Worm (Caenorhabditis elegans): Measurements from ENCODE around the gene nlp-34.

Gene nlp-34

ce11 chrV:3961235-3961634 is 17.7 kb downstream of the nlp-34 start, which contains the start of gene cyp-34A6:
cyp-34A6 (minus strand) TSS chrV:3961335.
- TF ChIP-seq hmg-4 (GFP tag; optimal IDR thresholded peaks at IDR 0.05) (no peak), pes-1 (GFP tag; IDR thresholded peaks at IDR 0.05) (no peak), F13C5.2 (tag; optimal IDR thresholded peaks at IDR 0.05) (no peak), tra-4 (tag; optimal IDR thresholded peaks at IDR 0.05) (no peak), flt-1 (GFP tag; IDR thresholded peaks at IDR 0.05) (no peak), hmbx-1 (tag; optimal IDR thresholded peaks at IDR 0.05) (no peak), ets-7 (tag; optimal IDR thresholded peaks at IDR 0.05) (no peak), scrt-1 (GFP tag; IDR thresholded peaks at IDR 0.05) (no peak), B0310.2 (tag; optimal IDR thresholded peaks at IDR 0.05) (no peak), aly-1 (tag; optimal IDR thresholded peaks at IDR 0.05) (no peak), tbx-11 (GFP tag; IDR thresholded peaks at IDR 0.05) (no peak), hnd-1 (tag; optimal IDR thresholded peaks at IDR 0.05) (no peak), ceh-36 (tag; optimal IDR thresholded peaks at IDR 0.05) (no peak), ceh-13 (GFP tag; optimal IDR thresholded peaks at IDR 0.05) (no peak), tbx-37 (GFP tag; conservative IDR thresholded peaks at IDR 0.05) (no peak), ama-1 (optimal IDR thresholded peaks at IDR 0.05) (no peak), sea-1 (GFP tag; conservative IDR thresholded peaks at IDR 0.05) (no peak)

ce11 chrV:3957608-3958007 is 21.3 kb downstream of the nlp-34 start, which contains the start of gene cyp-34A5:
cyp-34A5 (minus strand) TSS chrV:3957708.
- TF ChIP-seq ceh-36 (tag; optimal IDR thresholded peaks at IDR 0.05) = no peak
- no peak for TF ChIP-seq sea-1 (GFP tag; conservative IDR thresholded peaks at IDR 0.05)
- TF ChIP-seq B0310.2 (tag; optimal IDR thresholded peaks at IDR 0.05) = no peak
- TF ChIP-seq F13C5.2 (tag; optimal IDR thresholded peaks at IDR 0.05) = no peak
- TF ChIP-seq hmbx-1 (tag; optimal IDR thresholded peaks at IDR 0.05) = no peak
- TF ChIP-seq tbx-11 (GFP tag; IDR thresholded peaks at IDR 0.05) = no peak
- no peak for TF ChIP-seq flt-1 (GFP tag; IDR thresholded peaks at IDR 0.05)
- no peak for TF ChIP-seq tra-4 (tag; optimal IDR thresholded peaks at IDR 0.05)
- no peak for TF ChIP-seq aly-1 (tag; optimal IDR thresholded peaks at IDR 0.05)
- no peak for TF ChIP-seq scrt-1 (GFP tag; IDR thresholded peaks at IDR 0.05)
- no peak for TF ChIP-seq hnd-1 (tag; optimal IDR thresholded peaks at IDR 0.05)
- no peak for TF ChIP-seq pes-1 (GFP tag; IDR thresholded peaks at IDR 0.05)
- no peak for TF ChIP-seq ama-1 (optimal IDR thresholded peaks at IDR 0.05)
- TF ChIP-seq hmg-4 (GFP tag; optimal IDR thresholded peaks at IDR 0.05) = no peak
- TF ChIP-seq tbx-37 (GFP tag; conservative IDR thresholded peaks at IDR 0.05) = no peak
- no peak for TF ChIP-seq ceh-13 (GFP tag; optimal IDR thresholded peaks at IDR 0.05)
- no peak for TF ChIP-seq ets-7 (tag; optimal IDR thresholded peaks at IDR 0.05)

ce11 chrV:3953739-3954138 is 25.2 kb downstream of the nlp-34 start, which contains the start of gene str-247:
str-247 (plus strand) TSS chrV:3954039.
- TF ChIP-seq B0310.2 (tag; optimal IDR thresholded peaks at IDR 0.05) (no peak), pes-1 (GFP tag; IDR thresholded peaks at IDR 0.05) (no peak), sea-1 (GFP tag; conservative IDR thresholded peaks at IDR 0.05) (no peak), hmbx-1 (tag; optimal IDR thresholded peaks at IDR 0.05) (no peak), F13C5.2 (tag; optimal IDR thresholded peaks at IDR 0.05) (no peak), scrt-1 (GFP tag; IDR thresholded peaks at IDR 0.05) (no peak), tbx-11 (GFP tag; IDR thresholded peaks at IDR 0.05) (no peak), aly-1 (tag; optimal IDR thresholded peaks at IDR 0.05) (no peak), hmg-4 (GFP tag; optimal IDR thresholded peaks at IDR 0.05) (no peak), ets-7 (tag; optimal IDR thresholded peaks at IDR 0.05) (no peak), hnd-1 (tag; optimal IDR thresholded peaks at IDR 0.05) (no peak)

- TF ChIP-seq aly-1 (tag; optimal IDR thresholded peaks at IDR 0.05) (no peak), hmbx-1 (tag; optimal IDR thresholded peaks at IDR 0.05) (no peak), pes-1 (GFP tag; IDR thresholded peaks at IDR 0.05) (no peak), tra-4 (tag; optimal IDR thresholded peaks at IDR 0.05) (no peak), tbx-37 (GFP tag; conservative IDR thresholded peaks at IDR 0.05) (no peak), tbx-11 (GFP tag; IDR thresholded peaks at IDR 0.05) (no peak), ceh-13 (GFP tag; optimal IDR thresholded peaks at IDR 0.05) (no peak), flt-1 (GFP tag; IDR thresholded peaks at IDR 0.05) (no peak), B0310.2 (tag; optimal IDR thresholded peaks at IDR 0.05) (no peak)
Observed at ce11 chrV:3949723-3950122, 29.2 kb downstream of the nlp-34 start, which contains the start of gene dach-1. dach-1 (plus strand) TSS chrV:3950023.

ce11 chrV:3945053-3945452 is 33.9 kb downstream of the nlp-34 start, which contains the start of gene cyp-35B3:
cyp-35B3 (plus strand) TSS chrV:3945353.
- TF ChIP-seq tbx-11 (GFP tag; IDR thresholded peaks at IDR 0.05) = no peak
- TF ChIP-seq hnd-1 (tag; optimal IDR thresholded peaks at IDR 0.05) = no peak
- TF ChIP-seq pes-1 (GFP tag; IDR thresholded peaks at IDR 0.05) = no peak
- TF ChIP-seq scrt-1 (GFP tag; IDR thresholded peaks at IDR 0.05) = no peak
- TF ChIP-seq tbx-37 (GFP tag; conservative IDR thresholded peaks at IDR 0.05) = no peak
- TF ChIP-seq B0310.2 (tag; optimal IDR thresholded peaks at IDR 0.05) = no peak
- no peak for TF ChIP-seq ama-1 (optimal IDR thresholded peaks at IDR 0.05)
- TF ChIP-seq sea-1 (GFP tag; conservative IDR thresholded peaks at IDR 0.05) = no peak
- TF ChIP-seq ets-7 (tag; optimal IDR thresholded peaks at IDR 0.05) = no peak
- no peak for TF ChIP-seq ceh-36 (tag; optimal IDR thresholded peaks at IDR 0.05)
- no peak for TF ChIP-seq F13C5.2 (tag; optimal IDR thresholded peaks at IDR 0.05)
- no peak for TF ChIP-seq tra-4 (tag; optimal IDR thresholded peaks at IDR 0.05)
- TF ChIP-seq hmg-4 (GFP tag; optimal IDR thresholded peaks at IDR 0.05) = no peak
- TF ChIP-seq hmbx-1 (tag; optimal IDR thresholded peaks at IDR 0.05) = no peak
- TF ChIP-seq flt-1 (GFP tag; IDR thresholded peaks at IDR 0.05) = no peak
- TF ChIP-seq aly-1 (tag; optimal IDR thresholded peaks at IDR 0.05) = no peak

- no peak for TF ChIP-seq B0310.2 (tag; optimal IDR thresholded peaks at IDR 0.05)
- no peak for TF ChIP-seq ceh-36 (tag; optimal IDR thresholded peaks at IDR 0.05)
- TF ChIP-seq tbx-37 (GFP tag; conservative IDR thresholded peaks at IDR 0.05) = no peak
- TF ChIP-seq aly-1 (tag; optimal IDR thresholded peaks at IDR 0.05) = no peak
- no peak for TF ChIP-seq sea-1 (GFP tag; conservative IDR thresholded peaks at IDR 0.05)
- TF ChIP-seq tbx-11 (GFP tag; IDR thresholded peaks at IDR 0.05) = no peak
- no peak for TF ChIP-seq F13C5.2 (tag; optimal IDR thresholded peaks at IDR 0.05)
- no peak for TF ChIP-seq ama-1 (optimal IDR thresholded peaks at IDR 0.05)
- TF ChIP-seq ceh-13 (GFP tag; optimal IDR thresholded peaks at IDR 0.05) = no peak
- TF ChIP-seq hmg-4 (GFP tag; optimal IDR thresholded peaks at IDR 0.05) = no peak
- no peak for TF ChIP-seq tra-4 (tag; optimal IDR thresholded peaks at IDR 0.05)
- no peak for TF ChIP-seq hnd-1 (tag; optimal IDR thresholded peaks at IDR 0.05)
- TF ChIP-seq ets-7 (tag; optimal IDR thresholded peaks at IDR 0.05) = no peak
- TF ChIP-seq flt-1 (GFP tag; IDR thresholded peaks at IDR 0.05) = no peak
Observed at ce11 chrV:3943364-3943763, 35.6 kb downstream of the nlp-34 start.

ce11 chrV:3941860-3942259 is 37.1 kb downstream of the nlp-34 start, which contains the start of gene cyp-35B2:
cyp-35B2 (plus strand) TSS chrV:3942160.
- TF ChIP-seq sea-1 (GFP tag; conservative IDR thresholded peaks at IDR 0.05) (no peak), tbx-11 (GFP tag; IDR thresholded peaks at IDR 0.05) (no peak), B0310.2 (tag; optimal IDR thresholded peaks at IDR 0.05) (no peak), flt-1 (GFP tag; IDR thresholded peaks at IDR 0.05) (no peak), pes-1 (GFP tag; IDR thresholded peaks at IDR 0.05) (no peak), tra-4 (tag; optimal IDR thresholded peaks at IDR 0.05) (no peak), scrt-1 (GFP tag; IDR thresholded peaks at IDR 0.05) (no peak), tbx-37 (GFP tag; conservative IDR thresholded peaks at IDR 0.05) (no peak), ama-1 (optimal IDR thresholded peaks at IDR 0.05) (no peak), ceh-36 (tag; optimal IDR thresholded peaks at IDR 0.05) (no peak), ceh-13 (GFP tag; optimal IDR thresholded peaks at IDR 0.05) (no peak), F13C5.2 (tag; optimal IDR thresholded peaks at IDR 0.05) (no peak), hmg-4 (GFP tag; optimal IDR thresholded peaks at IDR 0.05) (no peak), aly-1 (tag; optimal IDR thresholded peaks at IDR 0.05) (no peak), hmbx-1 (tag; optimal IDR thresholded peaks at IDR 0.05) (no peak), ets-7 (tag; optimal IDR thresholded peaks at IDR 0.05) (no peak)

Data from whole organism, early embryonic.